Worm (Caenorhabditis elegans) whole organism, early embryonic: Measurements from ENCODE around the gene ace-4.

ENCODE experiments used
- B0310.2 ChIP-seq: sonication (generic microtip); optimal IDR thresholded peaks from 2 replicates; lab custom pipeline; 2016; ENCODE audit warnings: mild to moderate bottlenecking, missing genetic modification characterization, missing compliant biosample characterization
- ama-1 ChIP-seq: fragments of 150-350 bp; optimal IDR thresholded peaks from 2 replicates; lab custom pipeline; 2014
- ceh-13 ChIP-seq: fragments of 200-800 bp; sonication (Bioruptor generic); optimal IDR thresholded peaks from 2 replicates; lab custom pipeline; 2018; ENCODE audit warnings: mild to moderate bottlenecking, missing genetic modification characterization, missing compliant biosample characterization
- tra-4 ChIP-seq: sonication (generic microtip); optimal IDR thresholded peaks from 2 replicates; lab custom pipeline; 2017; ENCODE audit warnings: missing genetic modification characterization, missing compliant biosample characterization

DNA sequence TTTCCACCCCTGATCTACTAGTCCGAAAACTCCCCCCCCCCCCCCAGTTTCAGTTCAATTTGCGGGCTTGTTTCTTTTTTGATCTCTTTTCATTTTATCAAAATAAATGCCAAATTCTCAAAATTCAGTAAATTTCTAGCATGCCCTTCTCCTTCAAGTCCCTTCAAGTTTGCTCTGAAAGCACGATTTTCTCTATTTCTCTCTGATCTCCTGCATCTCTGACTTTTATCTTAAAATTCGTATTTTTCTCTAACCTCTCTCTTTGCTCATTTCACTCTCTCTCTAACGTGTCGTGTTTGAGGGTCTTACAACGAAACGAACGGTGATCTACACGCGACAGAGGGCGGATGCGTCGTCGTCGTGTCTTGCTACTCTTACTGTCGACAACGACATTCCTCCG, 7.5 kb downstream of the ace-4 start, which contains the start of gene ace-3:
- no peak for TF ChIP-seq ceh-13 (GFP tag; lab: Kevin White, UChicago)
- no peak for TF ChIP-seq B0310.2 (tag; lab: Kevin White, UChicago)
- no peak for TF ChIP-seq ama-1 (lab: Kevin White, UChicago)
- TF ChIP-seq tra-4, result no peak
